Fruit fly (Drosophila melanogaster) whole organism, prepupa: ENCODE results near the gene ScsbetaA.

Source experiments
- Blimp-1 ChIP-seq: fragments of 200-800 bp; sonication (Bioruptor generic); optimal IDR thresholded peaks from 3 replicates; lab custom pipeline; 2017; ENCODE audit warnings: missing biosample characterization, missing genetic modification characterization, mild to moderate bottlenecking, moderate library complexity, missing genetic modification reagents
- CG10631 ChIP-seq: fragments of 200-800 bp; sonication (Bioruptor generic); optimal IDR thresholded peaks from 2 replicates; lab custom pipeline; 2016; ENCODE audit warnings: missing biosample characterization, missing genetic modification characterization
- CG10669 ChIP-seq: fragments of 200-800 bp; sonication (Bioruptor generic); optimal IDR thresholded peaks from 3 replicates; lab custom pipeline; 2018; ENCODE audit warnings: missing biosample characterization, mild to moderate bottlenecking, missing genetic modification characterization, moderate library complexity
- CG11762 ChIP-seq: fragments of 200-800 bp; sonication (Bioruptor generic); optimal IDR thresholded peaks from 3 replicates; lab custom pipeline; 2016; ENCODE audit warnings: missing biosample characterization, missing genetic modification characterization; ENCODE audit not compliant: insufficient read depth
- CG11902 ChIP-seq: fragments of 200-800 bp; sonication (Bioruptor generic); optimal IDR thresholded peaks from 3 replicates; lab custom pipeline; 2016; ENCODE audit warnings: missing biosample characterization, missing genetic modification characterization
- CG15336 ChIP-seq: fragments of 200-800 bp; sonication (Bioruptor generic); IDR thresholded peaks from 2 replicates; pipeline ENCODE4 v1.3.6; 2022; ENCODE audit warnings: missing biosample characterization, missing genetic modification characterization
- CG1621 ChIP-seq: fragments of 200-800 bp; sonication (Bioruptor generic); optimal IDR thresholded peaks from 3 replicates; lab custom pipeline; 2018; ENCODE audit warnings: missing biosample characterization, mild to moderate bottlenecking, missing genetic modification characterization
- CG16779 ChIP-seq: fragments of 200-800 bp; sonication (Bioruptor generic); optimal IDR thresholded peaks from 3 replicates; lab custom pipeline; 2017; ENCODE audit warnings: missing biosample characterization, mild to moderate bottlenecking, missing genetic modification characterization
- CG3032 ChIP-seq: fragments of 200-800 bp; optimal IDR thresholded peaks from 2 replicates; lab custom pipeline; 2019; ENCODE audit warnings: missing biosample characterization, mild to moderate bottlenecking, missing genetic modification characterization, moderate library complexity
- CG32006 ChIP-seq: fragments of 200-800 bp; sonication (Bioruptor generic); optimal IDR thresholded peaks from 3 replicates; lab custom pipeline; 2017; ENCODE audit warnings: missing biosample characterization, mild to moderate bottlenecking, missing genetic modification characterization
- CG34406 ChIP-seq: fragments of 200-800 bp; sonication (Bioruptor generic); optimal IDR thresholded peaks from 3 replicates; lab custom pipeline; 2016; ENCODE audit warnings: missing biosample characterization, missing genetic modification characterization
- CG3919 ChIP-seq: fragments of 200-800 bp; sonication (Bioruptor generic); optimal IDR thresholded peaks from 3 replicates; lab custom pipeline; 2016; ENCODE audit warnings: missing biosample characterization, missing genetic modification characterization
- CG4318 ChIP-seq: fragments of 200-800 bp; sonication (Bioruptor generic); optimal IDR thresholded peaks from 3 replicates; lab custom pipeline; 2017; ENCODE audit warnings: missing biosample characterization, mild to moderate bottlenecking, missing genetic modification characterization
- CG6163 ChIP-seq: fragments of 200-800 bp; sonication (Bioruptor generic); IDR thresholded peaks from 3 replicates; pipeline ENCODE4 v1.3.6; 2022; ENCODE audit warnings: missing biosample characterization, missing genetic modification characterization
- CG6276 ChIP-seq: fragments of 200-800 bp; sonication (Bioruptor generic); optimal IDR thresholded peaks from 2 replicates; lab custom pipeline; 2017; ENCODE audit warnings: missing biosample characterization, mild to moderate bottlenecking, missing genetic modification characterization
- CG6808 ChIP-seq: fragments of 200-800 bp; sonication (Bioruptor generic); optimal IDR thresholded peaks from 3 replicates; lab custom pipeline; 2017; ENCODE audit warnings: missing biosample characterization, missing genetic modification characterization, mild to moderate bottlenecking, moderate library complexity, missing genetic modification reagents
- CG6854 ChIP-seq: fragments of 200-800 bp; sonication (Bioruptor generic); optimal IDR thresholded peaks from 2 replicates; lab custom pipeline; 2017; ENCODE audit warnings: missing biosample characterization, mild to moderate bottlenecking, missing genetic modification characterization
- CG9139 ChIP-seq: fragments of 200-800 bp; sonication (Bioruptor generic); optimal IDR thresholded peaks from 3 replicates; lab custom pipeline; 2017; ENCODE audit warnings: missing biosample characterization, mild to moderate bottlenecking, missing genetic modification characterization
- Eip75B ChIP-seq: fragments of 200-800 bp; sonication (Bioruptor generic); optimal IDR thresholded peaks from 3 replicates; lab custom pipeline; 2016; ENCODE audit warnings: missing biosample characterization, missing genetic modification characterization
- Ets96B ChIP-seq: fragments of 200-800 bp; optimal IDR thresholded peaks from 2 replicates; lab custom pipeline; 2019; ENCODE audit warnings: missing biosample characterization, mild to moderate bottlenecking, missing genetic modification characterization, moderate library complexity
- Gug ChIP-seq: fragments of 200-800 bp; sonication (Bioruptor generic); IDR thresholded peaks from 2 replicates; pipeline ENCODE4 v1.3.6; 2022; ENCODE audit warnings: missing biosample characterization, missing genetic modification characterization
- Hr38 ChIP-seq: sonication (Bioruptor generic); optimal IDR thresholded peaks from 2 replicates; lab custom pipeline; 2016; ENCODE audit warnings: missing biosample characterization, missing genetic modification characterization
- Lpt ChIP-seq: fragments of 200-800 bp; sonication (Bioruptor generic); optimal IDR thresholded peaks from 3 replicates; lab custom pipeline; 2016; ENCODE audit warnings: missing biosample characterization, missing genetic modification characterization
- Met ChIP-seq: fragments of 200-800 bp; sonication (Bioruptor generic); optimal IDR thresholded peaks from 3 replicates; lab custom pipeline; 2016; ENCODE audit warnings: missing biosample characterization, missing genetic modification characterization
- Smox ChIP-seq: fragments of 200-800 bp; sonication (Bioruptor generic); optimal IDR thresholded peaks from 3 replicates; lab custom pipeline; 2016; ENCODE audit warnings: missing biosample characterization, missing genetic modification characterization
- Sox15 ChIP-seq: fragments of 200-800 bp; sonication (Bioruptor generic); optimal IDR thresholded peaks from 3 replicates; lab custom pipeline; 2016; ENCODE audit warnings: missing biosample characterization, missing genetic modification characterization
- achi ChIP-seq: fragments of 200-800 bp; sonication (Bioruptor generic); optimal IDR thresholded peaks from 3 replicates; lab custom pipeline; 2016; ENCODE audit warnings: missing biosample characterization, missing genetic modification characterization
- acj6 ChIP-seq: fragments of 200-800 bp; sonication (Bioruptor generic); optimal IDR thresholded peaks from 3 replicates; lab custom pipeline; 2016; ENCODE audit warnings: missing biosample characterization, missing genetic modification characterization
- cyc ChIP-seq: fragments of 200-800 bp; sonication (Bioruptor generic); optimal IDR thresholded peaks from 3 replicates; lab custom pipeline; 2016; ENCODE audit warnings: missing biosample characterization, missing genetic modification characterization
- dsx ChIP-seq: fragments of 200-800 bp; optimal IDR thresholded peaks from 3 replicates; lab custom pipeline; 2019; ENCODE audit warnings: missing biosample characterization, mild to moderate bottlenecking, missing genetic modification characterization, moderate library complexity; ENCODE audit not compliant: poor library complexity, severe bottlenecking
- eg ChIP-seq: fragments of 200-800 bp; sonication (Bioruptor generic); IDR thresholded peaks from 3 replicates; pipeline ENCODE4 v1.3.6; 2022; ENCODE audit warnings: missing biosample characterization, missing genetic modification characterization
- fd59A ChIP-seq: fragments of 200-800 bp; sonication (Bioruptor generic); optimal IDR thresholded peaks from 2 replicates; lab custom pipeline; 2017; ENCODE audit warnings: missing biosample characterization, mild to moderate bottlenecking, missing genetic modification characterization, missing genetic modification reagents
- fd85E ChIP-seq: fragments of 200-800 bp; sonication (Bioruptor generic); optimal IDR thresholded peaks from 3 replicates; lab custom pipeline; 2016; ENCODE audit warnings: missing biosample characterization, missing genetic modification characterization
- net ChIP-seq: fragments of 200-800 bp; sonication (Bioruptor generic); optimal IDR thresholded peaks from 3 replicates; lab custom pipeline; 2016; ENCODE audit warnings: missing biosample characterization, missing genetic modification characterization
- pdm3 ChIP-seq: fragments of 200-800 bp; sonication (Bioruptor generic); optimal IDR thresholded peaks from 3 replicates; lab custom pipeline; 2016; ENCODE audit warnings: missing biosample characterization, missing genetic modification characterization
- salr ChIP-seq, 2 experiments: fragments of 200-800 bp; sonication (Bioruptor generic); optimal IDR thresholded peaks; 3 replicates each; lab custom pipeline; 2016 to 2018; ENCODE audit warnings: missing biosample characterization in 2 of 2, missing genetic modification characterization in 2 of 2, mild to moderate bottlenecking in 1 of 2
- spab ChIP-seq: fragments of 200-800 bp; sonication (Bioruptor generic); optimal IDR thresholded peaks from 2 replicates; lab custom pipeline; 2017; ENCODE audit warnings: missing biosample characterization, mild to moderate bottlenecking, missing genetic modification characterization, missing genetic modification reagents
- ss ChIP-seq, 2 experiments: fragments of 200-800 bp; sonication (Bioruptor generic); optimal IDR thresholded peaks; 2 replicates in 1 of 2; 3 replicates in 1 of 2; lab custom pipeline; 2017 to 2018; ENCODE audit warnings: mild to moderate bottlenecking in 2 of 2, missing biosample characterization in 2 of 2, missing genetic modification characterization in 2 of 2, moderate library complexity in 1 of 2
- svp ChIP-seq: fragments of 200-800 bp; sonication (Bioruptor generic); peaks from one replicate; lab custom pipeline; 2016; ENCODE audit warnings: missing biosample characterization, missing genetic modification characterization
- topi ChIP-seq: fragments of 200-800 bp; sonication (Bioruptor generic); optimal IDR thresholded peaks from 3 replicates; lab custom pipeline; 2016; ENCODE audit warnings: missing biosample characterization, missing genetic modification characterization

The ScsbetaA gene

dm6 chr3R:8925924-8926553 is 12.5 kb upstream of the ScsbetaA start (continued):
- TF ChIP-seq Lpt (GFP tag; lab: Kevin White, UChicago) (peak; percentile 96), fd59A (GFP tag; lab: Kevin White, UChicago) (peak; percentile 89), Blimp-1 (GFP tag; lab: Kevin White, UChicago) (peak; percentile 87), CG6276 (GFP tag; lab: Kevin White, UChicago) (peak; percentile 74), achi (peak; percentile 90), fd85E (GFP tag; lab: Kevin White, UChicago) (peak; percentile 93), topi (peak; percentile 93), acj6 (peak; percentile 91), CG11902 (peak; percentile 89)
- TF ChIP-seq, all 60 proteins: peak for 58

- TF ChIP-seq cyc (GFP tag; lab: Kevin White, UChicago) (no peak), CG15336 (no peak), dsx (GFP tag; lab: Kevin White, UChicago) (peak; percentile 97), Smox (GFP tag; lab: Kevin White, UChicago) (no peak)
These were observed 12.0 kb upstream of the ScsbetaA start for dm6 chr3R:8926554-8926951.

- TF ChIP-seq Met (GFP tag; lab: Kevin White, UChicago): no peak
- peak; percentile 53 for TF ChIP-seq CG3032 (tag; lab: Kevin White, UChicago)
- TF ChIP-seq Ets96B: peak; percentile 78
- TF ChIP-seq spab: peak; percentile 78
- peak in 1 of 2 experiments; percentile 23 for TF ChIP-seq salr (GFP tag; optimal IDR thresholded peaks at IDR 0.05; lab: Kevin White, UChicago)
- TF ChIP-seq fd59A (GFP tag; lab: Kevin White, UChicago): no peak
- TF ChIP-seq Sox15: no peak
- peak; percentile 75 for TF ChIP-seq dsx (GFP tag; lab: Kevin White, UChicago)
- no peak for TF ChIP-seq CG11762
- peak; percentile 76 for TF ChIP-seq CG10669 (GFP tag; lab: Kevin White, UChicago)
- TF ChIP-seq ss (GFP tag; optimal IDR thresholded peaks at IDR 0.05; lab: Kevin White, UChicago): peak; percentile 89 to 94
- TF ChIP-seq CG6808 (GFP tag; lab: Kevin White, UChicago): peak; percentile 70
- peak; percentile 69 for TF ChIP-seq CG1621 (tag; lab: Kevin White, UChicago)
- TF ChIP-seq eg (GFP tag; lab: Robert Waterston, UW): peak; percentile 7; the same call in 1 of the 3 replicates
- TF ChIP-seq CG16779 (tag; lab: Kevin White, UChicago): peak; percentile 59
- peak; percentile 96 for TF ChIP-seq CG9139 (GFP tag; lab: Kevin White, UChicago)
- TF ChIP-seq CG6163: peak; percentile 85
- TF ChIP-seq CG6854: peak; percentile 92
These were observed 11.3 kb upstream of the ScsbetaA start for dm6 chr3R:8927052-8927816.

dm6 chr3R:8927817-8928625 is 10.5 kb upstream of the ScsbetaA start:
- TF ChIP-seq fd85E (GFP tag; lab: Kevin White, UChicago) (peak; percentile 55), CG6808 (GFP tag; lab: Kevin White, UChicago) (peak; percentile 87), Gug (GFP tag; lab: Robert Waterston, UW) (peak; percentile 83), cyc (GFP tag; lab: Kevin White, UChicago) (peak; percentile 88), CG3919 (peak; percentile 89), Eip75B (peak; percentile 90), CG34406 (GFP tag; lab: Kevin White, UChicago) (peak; percentile 73), eg (GFP tag; lab: Robert Waterston, UW) (peak; percentile 80), net (GFP tag; lab: Kevin White, UChicago) (peak; percentile 68), dsx (GFP tag; lab: Kevin White, UChicago) (peak; percentile 65), CG10631 (GFP tag; lab: Kevin White, UChicago) (peak; percentile 87), CG6854 (peak; percentile 30), svp (peak; percentile 93), Hr38 (no peak), pdm3 (GFP tag; lab: Kevin White, UChicago) (peak; percentile 87), acj6 (peak; percentile 86), CG10669 (GFP tag; lab: Kevin White, UChicago) (peak; percentile 96), CG4318 (peak; percentile 57), CG11902 (peak; percentile 63), CG15336 (peak; percentile 78), CG32006 (GFP tag; lab: Kevin White, UChicago) (peak; percentile 92)
